Fruit fly (Drosophila melanogaster): ENCODE measurements around the gene CG4408.

Gene CG4408

dm6 chr3R:23346893-23347396, 16.4 kb downstream of the CG4408 start (continued):
- no peak for TF ChIP-seq zen2 (GFP tag; IDR thresholded peaks at IDR 0.05; ENCODE audit: partially characterized antibody)
- TF ChIP-seq Dip3 (GFP tag; optimal IDR thresholded peaks at IDR 0.05) = no peak
- no peak for TF ChIP-seq nau (GFP tag; optimal IDR thresholded peaks at IDR 0.05)
- no peak for TF ChIP-seq CG10431 (GFP tag; optimal IDR thresholded peaks at IDR 0.05)
- no peak for TF ChIP-seq gsb-n (tag; optimal IDR thresholded peaks at IDR 0.05)
- no peak for TF ChIP-seq knrl (GFP tag; IDR thresholded peaks at IDR 0.05; ENCODE audit: partially characterized antibody)
- TF ChIP-seq CG16779 (GFP tag; IDR thresholded peaks at IDR 0.05) = no peak
- TF ChIP-seq HmgZ (tag; optimal IDR thresholded peaks at IDR 0.05) = no peak
- TF ChIP-seq crc (GFP tag; optimal IDR thresholded peaks at IDR 0.05) = no peak
- peak; percentile 8 for TF ChIP-seq CG15479 (GFP tag; optimal IDR thresholded peaks at IDR 0.05)
- TF ChIP-seq HLH54F (GFP tag; optimal IDR thresholded peaks at IDR 0.05) = no peak
- 0 out of 2 replicates have a peak, but pooled peaks have one; percentile 36 for TF ChIP-seq chm (GFP tag; IDR thresholded peaks at IDR 0.05)
- no peak for TF ChIP-seq CG31365 (tag; optimal IDR thresholded peaks at IDR 0.05)
- peak; percentile 98 for TF ChIP-seq CG4707 (GFP tag; optimal IDR thresholded peaks at IDR 0.05)
- no peak for TF ChIP-seq CG1792 (GFP tag; optimal IDR thresholded peaks at IDR 0.05)
- TF ChIP-seq CG14014 (GFP tag; IDR thresholded peaks at IDR 0.05) = peak; percentile 47
- no peak for TF ChIP-seq Tbp (GFP tag; optimal IDR thresholded peaks at IDR 0.05)
- no peak for TF ChIP-seq kah (GFP tag; optimal IDR thresholded peaks at IDR 0.05)
- TF ChIP-seq chinmo (GFP tag; IDR thresholded peaks at IDR 0.05; ENCODE audit: partially characterized antibody) = no peak
- TF ChIP-seq Stat92E (GFP tag; optimal IDR thresholded peaks at IDR 0.05) = no peak
- no peak for TF ChIP-seq emc (GFP tag; optimal IDR thresholded peaks at IDR 0.05)
- TF ChIP-seq dmrt99B (tag; optimal IDR thresholded peaks at IDR 0.05) = peak; percentile 69
- no peak for TF ChIP-seq CG1647 (GFP tag; optimal IDR thresholded peaks at IDR 0.05)
- TF ChIP-seq CG14710 (tag; optimal IDR thresholded peaks at IDR 0.05) = peak; percentile 63
- no peak for TF ChIP-seq CG17802 (tag; optimal IDR thresholded peaks at IDR 0.05)
- no peak for TF ChIP-seq CG17186 (GFP tag; optimal IDR thresholded peaks at IDR 0.05)
- no peak for TF ChIP-seq prd (optimal IDR thresholded peaks at IDR 0.05)
- peak; percentile 65; the same call in 2 of the 3 replicates for TF ChIP-seq prd (GFP tag; IDR thresholded peaks at IDR 0.05)
- TF ChIP-seq Side (GFP tag; optimal IDR thresholded peaks at IDR 0.05) = no peak
- peak; percentile 83 for TF ChIP-seq sens (GFP tag)
- no peak for TF ChIP-seq hth (optimal IDR thresholded peaks at IDR 0.05)
- no peak for TF ChIP-seq lbe (GFP tag; optimal IDR thresholded peaks at IDR 0.05)
- no peak for TF ChIP-seq CG4854 (GFP tag; optimal IDR thresholded peaks at IDR 0.05)
- peak; percentile 67; the same call in 3 of the 4 replicates for TF ChIP-seq Gug (GFP tag; IDR thresholded peaks at IDR 0.05)
- no peak for TF ChIP-seq CG6791 (GFP tag; IDR thresholded peaks at IDR 0.05; ENCODE audit: partially characterized antibody)
- peak; percentile 81 for TF ChIP-seq kni (GFP tag; optimal IDR thresholded peaks at IDR 0.05)
- TF ChIP-seq gro (GFP tag; optimal IDR thresholded peaks at IDR 0.05) = no peak
- peak; percentile 20 for TF ChIP-seq CG9817 (tag; optimal IDR thresholded peaks at IDR 0.05)
- TF ChIP-seq cato (GFP tag; optimal IDR thresholded peaks at IDR 0.05; ENCODE audit: borderline replicate concordance) = no peak
- TF ChIP-seq Ptx1 (GFP tag; IDR thresholded peaks at IDR 0.05) = peak; percentile 64
- peak; percentile 36 for TF ChIP-seq Hr3 (GFP tag; optimal IDR thresholded peaks at IDR 0.05)
- peak; percentile 34 for TF ChIP-seq CG17385 (GFP tag; optimal IDR thresholded peaks at IDR 0.05)
- peak; percentile 53 for TF ChIP-seq PHDP (tag; optimal IDR thresholded peaks at IDR 0.05)
- peak; percentile 33 for TF ChIP-seq CG1233 (GFP tag; optimal IDR thresholded peaks at IDR 0.05)
- no peak for TF ChIP-seq Dp (GFP tag; optimal IDR thresholded peaks at IDR 0.05)
- TF ChIP-seq CG10366 (GFP tag; IDR thresholded peaks at IDR 0.05) = peak; percentile 29
- TF ChIP-seq Asciz (GFP tag; optimal IDR thresholded peaks at IDR 0.05) = peak; percentile 24
- no peak for TF ChIP-seq CG14667 (GFP tag; IDR thresholded peaks at IDR 0.05)
- TF ChIP-seq CG30431 (GFP tag; optimal IDR thresholded peaks at IDR 0.05) = peak; percentile 2
- TF ChIP-seq nerfin-1 (tag; optimal IDR thresholded peaks at IDR 0.05) = no peak
- TF ChIP-seq Drgx (GFP tag; IDR thresholded peaks at IDR 0.05) = peak; percentile 61

Measured in whole organism, embryonic.